Fruit fly (Drosophila melanogaster) S2 (cell line): ENCODE results near the gene GABA-B-R3.

Experiments used
- CG8478 ChIP-seq: fragments of >200 bp; optimal IDR thresholded peaks from 2 replicates; lab custom pipeline; 2018
- CTCF ChIP-seq, 2 experiments: fragments of >200 bp; optimal IDR thresholded peaks; 2 replicates each; lab custom pipeline; 2018

- TF ChIP-seq CG8478 (lab: Kevin White, UChicago) (no peak), CTCF (optimal IDR thresholded peaks at IDR 0.05; lab: Kevin White, UChicago) (no peak)
Measured at dm6 chr2L:728062-728461, 21.7 kb upstream of the GABA-B-R3 start, which contains the start of gene Hsp60B.
